Fruit fly (Drosophila melanogaster): ENCODE data around the gene CG2162.

The CG2162 gene

DNA sequence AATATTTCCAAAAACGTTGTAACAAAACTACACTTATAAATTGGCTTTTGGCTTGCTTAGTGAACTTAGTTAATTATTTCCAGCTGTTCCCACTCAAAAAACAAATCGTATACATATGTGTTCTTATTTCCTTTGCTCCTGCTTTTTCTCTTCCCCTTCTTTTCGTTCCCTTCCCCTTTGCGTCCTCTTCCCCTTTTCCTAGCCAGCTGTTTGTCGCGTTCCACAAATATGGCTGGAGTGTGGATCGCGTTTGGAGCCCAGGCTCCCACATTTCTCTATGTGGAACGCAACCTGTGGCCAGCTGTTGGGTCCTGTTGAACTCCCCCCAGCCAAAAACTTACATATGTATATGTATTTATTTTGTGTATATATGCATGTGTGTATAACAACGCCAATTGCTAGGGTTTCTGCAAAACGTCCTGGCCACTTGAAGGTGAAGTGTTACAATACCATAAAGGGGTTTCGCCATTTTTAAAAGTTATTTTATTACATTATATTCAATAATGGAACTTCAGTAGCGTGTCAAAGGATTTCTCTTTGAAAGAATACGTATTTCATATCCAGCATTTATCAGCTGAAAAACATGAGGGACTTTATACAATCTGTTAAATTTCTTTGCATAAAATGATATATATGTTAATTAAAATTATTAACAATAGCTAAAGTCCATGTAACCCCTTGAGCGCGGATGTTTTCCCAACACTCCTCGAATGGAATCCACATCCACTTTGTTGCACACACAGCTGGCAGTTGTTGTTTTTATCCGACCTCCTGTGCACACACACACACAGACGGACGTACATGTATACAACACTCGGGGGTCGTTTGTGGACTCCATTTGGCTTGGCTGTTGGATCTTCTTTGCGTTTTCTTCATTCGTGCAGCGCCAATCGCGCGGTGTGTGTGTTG lies 36.9 kb downstream of the CG2162 start (continued):
- TF ChIP-seq CG5180 (GFP tag; optimal IDR thresholded peaks at IDR 0.05) (no peak), hth (optimal IDR thresholded peaks at IDR 0.05) (no peak), pros (GFP tag; optimal IDR thresholded peaks at IDR 0.05) (peak; percentile 61), vvl (GFP tag; IDR thresholded peaks at IDR 0.05) (no peak), CG2678 (tag; optimal IDR thresholded peaks at IDR 0.05) (peak; percentile 29), CG10543 (GFP tag; optimal IDR thresholded peaks at IDR 0.05) (peak; percentile 15), lilli (GFP tag; optimal IDR thresholded peaks at IDR 0.05) (peak; percentile 23), dpn (GFP tag; optimal IDR thresholded peaks at IDR 0.05) (no peak), btn (GFP tag; optimal IDR thresholded peaks at IDR 0.05) (no peak), ci (GFP tag; IDR thresholded peaks at IDR 0.05) (peak; percentile 26; the same call in 1 of the 3 replicates), CG11696 (GFP tag; IDR thresholded peaks at IDR 0.05) (0 out of 2 replicates have a peak, but pooled peaks have one; percentile 14), Hsf (GFP tag; optimal IDR thresholded peaks at IDR 0.05) (no peak), gsb (GFP tag; IDR thresholded peaks at IDR 0.05) (no peak), CG4617 (GFP tag; optimal IDR thresholded peaks at IDR 0.05; ENCODE audit: borderline replicate concordance) (no peak), CG12104 (GFP tag; optimal IDR thresholded peaks at IDR 0.05) (no peak), Meics (GFP tag; optimal IDR thresholded peaks at IDR 0.05) (peak; percentile 17), CG10267 (tag; optimal IDR thresholded peaks at IDR 0.05) (no peak), zf30C (GFP tag; optimal IDR thresholded peaks at IDR 0.05) (peak; percentile 41), danr (GFP tag; IDR thresholded peaks at IDR 0.05) (no peak), CG6813 (GFP tag; optimal IDR thresholded peaks at IDR 0.05) (peak; percentile 8), Nf-YB (GFP tag; optimal IDR thresholded peaks at IDR 0.05) (no peak), CG2116 (GFP tag; optimal IDR thresholded peaks at IDR 0.05) (no peak), Lhr (GFP tag; optimal IDR thresholded peaks at IDR 0.05) (no peak), slou (GFP tag; optimal IDR thresholded peaks at IDR 0.05) (no peak), wek (GFP tag; optimal IDR thresholded peaks at IDR 0.05) (no peak), CG2712 (tag; optimal IDR thresholded peaks at IDR 0.05) (peak; percentile 17), CG1233 (GFP tag; optimal IDR thresholded peaks at IDR 0.05) (no peak), CkIIα-i1 (GFP tag; IDR thresholded peaks at IDR 0.05) (no peak), psq (GFP tag; optimal IDR thresholded peaks at IDR 0.05) (peak; percentile 20), CG30403 (GFP tag; optimal IDR thresholded peaks at IDR 0.05) (no peak), CG7963 (GFP tag; IDR thresholded peaks at IDR 0.05; ENCODE audit: partially characterized antibody) (no peak), Taf1 (GFP tag; IDR thresholded peaks at IDR 0.05) (no peak), gro (GFP tag; optimal IDR thresholded peaks at IDR 0.05) (no peak), CG7372 (GFP tag; IDR thresholded peaks at IDR 0.05) (no peak), oc (tag; optimal IDR thresholded peaks at IDR 0.05) (no peak), CG13123 (GFP tag; optimal IDR thresholded peaks at IDR 0.05) (no peak), az2 (GFP tag; optimal IDR thresholded peaks at IDR 0.05) (no peak), ATbp (GFP tag; optimal IDR thresholded peaks at IDR 0.05) (no peak), CG13624 (GFP tag; optimal IDR thresholded peaks at IDR 0.05) (no peak), caup (GFP tag; optimal IDR thresholded peaks at IDR 0.05; ENCODE audit: severe bottlenecking) (peak; percentile 10), CG1792 (GFP tag; optimal IDR thresholded peaks at IDR 0.05) (no peak), Hr3 (GFP tag; optimal IDR thresholded peaks at IDR 0.05) (no peak), sim (GFP tag; IDR thresholded peaks at IDR 0.05) (0 out of 2 replicates have a peak, but pooled peaks have one; percentile 17), gce (GFP tag; IDR thresholded peaks at IDR 0.05) (no peak), CG3163 (GFP tag; optimal IDR thresholded peaks at IDR 0.05) (no peak), pum (GFP tag; optimal IDR thresholded peaks at IDR 0.05) (no peak), CG9609 (GFP tag; optimal IDR thresholded peaks at IDR 0.05) (no peak), pnt (GFP tag; optimal IDR thresholded peaks at IDR 0.05) (no peak), ems (GFP tag; optimal IDR thresholded peaks at IDR 0.05) (no peak)
